Fruit fly (Drosophila melanogaster): ENCODE data around the gene CG32110.

The CG32110 gene

dm6 chr3L:12800167-12800566 lies 8.4 kb upstream of the CG32110 start:
- TF ChIP-seq onecut (GFP tag; IDR thresholded peaks at IDR 0.05): no peak
- no peak for TF ChIP-seq HmgZ (tag; optimal IDR thresholded peaks at IDR 0.05)
- TF ChIP-seq sug (tag; optimal IDR thresholded peaks at IDR 0.05): peak; percentile 56
- TF ChIP-seq CG6654 (GFP tag; optimal IDR thresholded peaks at IDR 0.05): no peak
- no peak for TF ChIP-seq Gug (GFP tag; IDR thresholded peaks at IDR 0.05)

dm6 chr3L:12802443-12802865 lies 6.1 kb upstream of the CG32110 start:
- peak; percentile 54 for TF ChIP-seq PHDP (tag; optimal IDR thresholded peaks at IDR 0.05)
- no peak for TF ChIP-seq ftz-f1 (GFP tag; optimal IDR thresholded peaks at IDR 0.05)
- TF ChIP-seq gce (GFP tag; IDR thresholded peaks at IDR 0.05): no peak
- peak in 1 of 2 experiments; percentile 22 for TF ChIP-seq insv (GFP tag; optimal IDR thresholded peaks at IDR 0.05)
- TF ChIP-seq CG4854 (GFP tag; optimal IDR thresholded peaks at IDR 0.05): no peak
- TF ChIP-seq mam (GFP tag; optimal IDR thresholded peaks at IDR 0.05): peak; percentile 3
- TF ChIP-seq bab2 (GFP tag; optimal IDR thresholded peaks at IDR 0.05): no peak
- peak; percentile 34; the same call in 1 of the 2 replicates for TF ChIP-seq CG32767 (GFP tag; IDR thresholded peaks at IDR 0.05)
- TF ChIP-seq CG17568 (GFP tag; optimal IDR thresholded peaks at IDR 0.05): peak; percentile 15
- no peak for TF ChIP-seq Mad (GFP tag; optimal IDR thresholded peaks at IDR 0.05)
- peak; percentile 16 for TF ChIP-seq gcm2 (GFP tag; optimal IDR thresholded peaks at IDR 0.05)
- TF ChIP-seq vvl (GFP tag; IDR thresholded peaks at IDR 0.05): peak; percentile 52
- TF ChIP-seq dimm (GFP tag; IDR thresholded peaks at IDR 0.05): no peak
- no peak for TF ChIP-seq hkb (optimal IDR thresholded peaks at IDR 0.05)
- TF ChIP-seq hkb (GFP tag; IDR thresholded peaks at IDR 0.05): peak; percentile 12; the same call in 1 of the 2 replicates
- TF ChIP-seq Dip3 (GFP tag; optimal IDR thresholded peaks at IDR 0.05): no peak
- no peak for TF ChIP-seq sc (optimal IDR thresholded peaks at IDR 0.05)
- no peak for TF ChIP-seq sc (GFP tag; optimal IDR thresholded peaks at IDR 0.05)
- TF ChIP-seq CG10147 (GFP tag; optimal IDR thresholded peaks at IDR 0.05): peak; percentile 23
- TF ChIP-seq CG9876 (GFP tag; optimal IDR thresholded peaks at IDR 0.05): no peak
- peak; percentile 12 for TF ChIP-seq ERR (GFP tag; optimal IDR thresholded peaks at IDR 0.05)
- TF ChIP-seq CG1792 (GFP tag; optimal IDR thresholded peaks at IDR 0.05): peak; percentile 0
- no peak for TF ChIP-seq CG30020 (tag; optimal IDR thresholded peaks at IDR 0.05)
- TF ChIP-seq Med (GFP tag): peak; percentile 75
- TF ChIP-seq Adf1 (GFP tag; IDR thresholded peaks at IDR 0.05): no peak
- peak; percentile 34 for TF ChIP-seq CG3281 (GFP tag; optimal IDR thresholded peaks at IDR 0.05)
- no peak for TF ChIP-seq D (optimal IDR thresholded peaks at IDR 0.05)
- no peak for TF ChIP-seq D (GFP tag; optimal IDR thresholded peaks at IDR 0.05)
- TF ChIP-seq cg (GFP tag; optimal IDR thresholded peaks at IDR 0.05): peak; percentile 12
- no peak for TF ChIP-seq her (GFP tag; optimal IDR thresholded peaks at IDR 0.05)
- TF ChIP-seq Fer1 (GFP tag; optimal IDR thresholded peaks at IDR 0.05): peak; percentile 24
- no peak for TF ChIP-seq CG12104 (GFP tag; optimal IDR thresholded peaks at IDR 0.05)
- peak in 1 of 2 experiments; percentile 7 for TF ChIP-seq dpn (GFP tag; optimal IDR thresholded peaks at IDR 0.05)
- TF ChIP-seq Atf6 (GFP tag; IDR thresholded peaks at IDR 0.05): peak; percentile 47; the same call in 1 of the 2 replicates
- no peak for TF ChIP-seq Oli (tag; optimal IDR thresholded peaks at IDR 0.05)
- TF ChIP-seq CG7963 (GFP tag; IDR thresholded peaks at IDR 0.05; ENCODE audit: partially characterized antibody): no peak
- TF ChIP-seq GATAe (GFP tag; conservative IDR thresholded peaks at IDR 0.05): no peak
- no peak for TF ChIP-seq amos (GFP tag; IDR thresholded peaks at IDR 0.05; ENCODE audit: partially characterized antibody)
- TF ChIP-seq CG16815 (GFP tag; optimal IDR thresholded peaks at IDR 0.05): no peak
- TF ChIP-seq CG17612 (GFP tag; IDR thresholded peaks at IDR 0.05): no peak
- peak; percentile 33 for TF ChIP-seq ATbp (GFP tag; optimal IDR thresholded peaks at IDR 0.05)
- no peak for TF ChIP-seq CG34224 (GFP tag; IDR thresholded peaks at IDR 0.05; ENCODE audit: partially characterized antibody)
- no peak for TF ChIP-seq tup (GFP tag; optimal IDR thresholded peaks at IDR 0.05)
- no peak for TF ChIP-seq trem (tag; optimal IDR thresholded peaks at IDR 0.05)
- no peak for TF ChIP-seq pnt (GFP tag; optimal IDR thresholded peaks at IDR 0.05)
- TF ChIP-seq CG8281 (tag; optimal IDR thresholded peaks at IDR 0.05): no peak

Measured in whole organism, embryonic.